Worm (Caenorhabditis elegans): ENCODE data around the gene abi-1.
A peak's percentile ranks its signal among the peaks of the same experiment; 100 is the strongest.

Gene abi-1

ce11 chrIII:5706077-5706627 is 13.6 kb upstream of the abi-1 start, which contains the start of gene rpl-23 (continued):
- TF ChIP-seq mes-2 (tag; optimal IDR thresholded peaks at IDR 0.05; ENCODE audit: poor library complexity, severe bottlenecking) (peak; percentile 92), Y105C5A.15 (GFP tag; IDR thresholded peaks at IDR 0.05) (no peak), nhr-25 (tag; optimal IDR thresholded peaks at IDR 0.05; ENCODE audit: borderline replicate concordance, insufficient read depth) (peak; percentile 36), mdt-29 (GFP tag; IDR thresholded peaks at IDR 0.05) (no peak), lin-1 (GFP tag; IDR thresholded peaks at IDR 0.05) (no peak), zip-2 (tag; optimal IDR thresholded peaks at IDR 0.05) (peak; percentile 29), aha-1 (tag) (peak; percentile 97), T26A8.4 (GFP tag; IDR thresholded peaks at IDR 0.05) (peak; percentile 84), arid-1 (GFP tag; conservative IDR thresholded peaks at IDR 0.05) (peak; percentile 74; the same call in 1 of the 2 replicates), zfp-3 (GFP tag; conservative IDR thresholded peaks at IDR 0.05) (no peak), nhr-111 (GFP tag; optimal IDR thresholded peaks at IDR 0.05) (no peak), lin-38 (GFP tag; IDR thresholded peaks at IDR 0.05) (peak; percentile 85), nhr-77 (tag; optimal IDR thresholded peaks at IDR 0.05) (peak; percentile 96), egl-43 (GFP tag; IDR thresholded peaks at IDR 0.05) (no peak), dpl-1 (GFP tag; optimal IDR thresholded peaks at IDR 0.05) (peak; percentile 88), jun-1 (tag; optimal IDR thresholded peaks at IDR 0.05) (peak; percentile 27), ZK546.5 (tag; optimal IDR thresholded peaks at IDR 0.05) (peak in 1 of 2 experiments; percentile 58), duxl-1 (tag; optimal IDR thresholded peaks at IDR 0.05; ENCODE audit: poor library complexity) (no peak), gei-8 (GFP tag; optimal IDR thresholded peaks at IDR 0.05) (no peak), egl-27 (tag; optimal IDR thresholded peaks at IDR 0.05) (no peak), nhr-28 (tag; optimal IDR thresholded peaks at IDR 0.05) (peak; percentile 83), ceh-32 (tag; optimal IDR thresholded peaks at IDR 0.05; ENCODE audit: poor library complexity) (no peak), hlh-30 (tag; optimal IDR thresholded peaks at IDR 0.05; ENCODE audit: insufficient read depth) (peak; percentile 92), unc-39 (tag; optimal IDR thresholded peaks at IDR 0.05) (no peak), lin-15B (tag; optimal IDR thresholded peaks at IDR 0.05) (no peak), ztf-7 (tag; optimal IDR thresholded peaks at IDR 0.05) (peak; percentile 73), lin-29 (GFP tag; IDR thresholded peaks at IDR 0.05) (no peak), hif-1 (tag; optimal IDR thresholded peaks at IDR 0.05) (peak in 1 of 2 experiments; percentile 77), zag-1 (tag; optimal IDR thresholded peaks at IDR 0.05) (no peak), F37D6.2 (tag; optimal IDR thresholded peaks at IDR 0.05) (peak; percentile 59), dmd-9 (GFP tag; IDR thresholded peaks at IDR 0.05) (no peak), lir-3 (tag; optimal IDR thresholded peaks at IDR 0.05) (no peak), fkh-10 (GFP tag; optimal IDR thresholded peaks at IDR 0.05) (peak; percentile 54), ceh-20 (GFP tag; IDR thresholded peaks at IDR 0.05) (peak; percentile 52; the same call in 1 of the 2 replicates), nhr-11 (tag; optimal IDR thresholded peaks at IDR 0.05) (peak; percentile 96), mdl-1 (tag; optimal IDR thresholded peaks at IDR 0.05) (peak in 1 of 2 experiments; percentile 71), ctbp-1 (GFP tag; IDR thresholded peaks at IDR 0.05) (peak; percentile 49; the same call in 1 of the 2 replicates), lim-7 (GFP tag; IDR thresholded peaks at IDR 0.05) (0 out of 2 replicates have a peak, but pooled peaks have one; percentile 52), ZK337.2 (GFP tag; IDR thresholded peaks at IDR 0.05) (0 out of 2 replicates have a peak, but pooled peaks have one; percentile 23), mep-1 (tag; optimal IDR thresholded peaks at IDR 0.05) (peak; percentile 96), rbr-2 (tag; optimal IDR thresholded peaks at IDR 0.05) (peak; percentile 83), unc-62 (GFP tag; optimal IDR thresholded peaks at IDR 0.05 in 1 of 2) (peak in 1 of 2 experiments; percentile 21), unc-62 (tag; optimal IDR thresholded peaks at IDR 0.05) (no peak), sdz-12 (GFP tag; optimal IDR thresholded peaks at IDR 0.05) (no peak), ces-1 (GFP tag; optimal IDR thresholded peaks at IDR 0.05) (peak; percentile 63), pqm-1 (tag; optimal IDR thresholded peaks at IDR 0.05) (peak; percentile 7), saeg-2 (GFP tag; IDR thresholded peaks at IDR 0.05) (0 out of 2 replicates have a peak, but pooled peaks have one; percentile 14), tag-97 (GFP tag; IDR thresholded peaks at IDR 0.05) (no peak), nhr-102 (tag; optimal IDR thresholded peaks at IDR 0.05) (peak; percentile 52), Y5F2A.4 (GFP tag; optimal IDR thresholded peaks at IDR 0.05) (no peak)
